Worm (Caenorhabditis elegans): ENCODE data around the gene str-6.

ce11 chrV:15699799-15700198, 50.2 kb downstream of the str-6 start, which contains the start of gene nhr-199:
- TF ChIP-seq dao-5 (tag; optimal IDR thresholded peaks at IDR 0.05) (no peak), him-1 (tag; optimal IDR thresholded peaks at IDR 0.05) (no peak)
